Fruit fly (Drosophila melanogaster) whole organism, pupa: ENCODE results near the gene rdog.

Experiments used
- CG10348 ChIP-seq: fragments of 200-800 bp; sonication (Bioruptor generic); IDR thresholded peaks from 2 replicates; pipeline ENCODE4 v1.3.6; 2022; ENCODE audit warnings: missing biosample characterization, missing genetic modification characterization
- CG12605 ChIP-seq: fragments of 200-800 bp; sonication (Bioruptor generic); IDR thresholded peaks from 2 replicates; pipeline ENCODE4 v1.3.6; 2022; ENCODE audit warnings: missing biosample characterization, missing genetic modification characterization
- CG13204 ChIP-seq: fragments of 200-800 bp; sonication (Bioruptor generic); optimal IDR thresholded peaks from 2 replicates; lab custom pipeline; 2018; ENCODE audit warnings: missing biosample characterization, mild to moderate bottlenecking, missing genetic modification characterization, moderate library complexity
- CG14655 ChIP-seq: fragments of 200-800 bp; sonication (Bioruptor generic); optimal IDR thresholded peaks from 3 replicates; lab custom pipeline; 2017; ENCODE audit warnings: mild to moderate bottlenecking, missing biosample characterization, missing genetic modification reagents, missing genetic modification characterization
- CG15710 ChIP-seq: fragments of 200-800 bp; sonication (Bioruptor generic); optimal IDR thresholded peaks from 2 replicates; lab custom pipeline; 2018; ENCODE audit warnings: missing biosample characterization, mild to moderate bottlenecking, missing genetic modification characterization, moderate library complexity
- CG17806 ChIP-seq: fragments of 200-800 bp; sonication (Bioruptor generic); optimal IDR thresholded peaks from 2 replicates; lab custom pipeline; 2018; ENCODE audit warnings: missing biosample characterization, mild to moderate bottlenecking, missing genetic modification characterization, moderate library complexity
- CG32121 ChIP-seq: fragments of 200-800 bp; sonication (Bioruptor generic); IDR thresholded peaks from 2 replicates; pipeline ENCODE4 v1.3.6; 2022; ENCODE audit warnings: missing biosample characterization, missing genetic modification characterization
- CG34367 ChIP-seq: fragments of 200-800 bp; sonication (Bioruptor generic); optimal IDR thresholded peaks from 2 replicates; lab custom pipeline; 2018; ENCODE audit warnings: missing biosample characterization, mild to moderate bottlenecking, missing genetic modification characterization
- CG4496 ChIP-seq: fragments of 200-800 bp; sonication (Bioruptor generic); IDR thresholded peaks from 3 replicates; pipeline ENCODE4 v1.3.6; 2022; ENCODE audit warnings: missing biosample characterization, missing genetic modification characterization
- CG8159 ChIP-seq: fragments of 200-800 bp; sonication (Bioruptor generic); optimal IDR thresholded peaks from 3 replicates; lab custom pipeline; 2018; ENCODE audit warnings: missing biosample characterization, mild to moderate bottlenecking, missing genetic modification characterization, moderate library complexity
- CG8301 ChIP-seq: fragments of 200-800 bp; sonication (Bioruptor generic); optimal IDR thresholded peaks from 2 replicates; lab custom pipeline; 2018; ENCODE audit warnings: missing biosample characterization, mild to moderate bottlenecking, missing genetic modification characterization
- CG9948 ChIP-seq: fragments of 200-800 bp; sonication (Bioruptor generic); optimal IDR thresholded peaks from 2 replicates; lab custom pipeline; 2018; ENCODE audit warnings: missing biosample characterization, mild to moderate bottlenecking, missing genetic modification characterization, moderate library complexity
- D1 ChIP-seq: fragments of 200-800 bp; sonication (Bioruptor generic); optimal IDR thresholded peaks from 2 replicates; lab custom pipeline; 2018; ENCODE audit warnings: missing biosample characterization, mild to moderate bottlenecking, missing genetic modification characterization, moderate library complexity
- EcR ChIP-seq: fragments of 200-800 bp; sonication (Bioruptor generic); optimal IDR thresholded peaks from 3 replicates; lab custom pipeline; 2019; ENCODE audit warnings: missing biosample characterization, missing genetic modification characterization, mild to moderate bottlenecking, moderate library complexity, missing genetic modification reagents
- Ets98B ChIP-seq: fragments of 200-800 bp; sonication (Bioruptor generic); IDR thresholded peaks from 2 replicates; pipeline ENCODE4 v1.3.6; 2022; ENCODE audit warnings: missing biosample characterization, missing genetic modification characterization
- Pif1A ChIP-seq: fragments of 200-800 bp; sonication (Bioruptor generic); optimal IDR thresholded peaks from 3 replicates; lab custom pipeline; 2016; ENCODE audit warnings: missing biosample characterization, missing genetic modification characterization
- Pif1B ChIP-seq: fragments of 200-800 bp; sonication (Bioruptor generic); optimal IDR thresholded peaks from 3 replicates; lab custom pipeline; 2016; ENCODE audit warnings: missing biosample characterization, missing genetic modification characterization
- Snoo ChIP-seq: fragments of 200-800 bp; sonication (Bioruptor generic); optimal IDR thresholded peaks from 3 replicates; lab custom pipeline; 2017; ENCODE audit warnings: missing biosample characterization, mild to moderate bottlenecking, missing genetic modification characterization, inconsistent platforms
- fd96Ca ChIP-seq: fragments of 200-800 bp; sonication (Bioruptor generic); IDR thresholded peaks from 3 replicates; pipeline ENCODE4 v1.3.6; 2022; ENCODE audit warnings: missing biosample characterization, missing genetic modification characterization
- gl ChIP-seq: fragments of 200-800 bp; sonication (Bioruptor generic); optimal IDR thresholded peaks from 2 replicates; lab custom pipeline; 2018; ENCODE audit warnings: missing biosample characterization, mild to moderate bottlenecking, missing genetic modification characterization
- rn ChIP-seq: fragments of 200-800 bp; sonication (Bioruptor generic); IDR thresholded peaks from 2 replicates; pipeline ENCODE4 v1.3.6; 2022; ENCODE audit warnings: missing biosample characterization, missing genetic modification characterization

The rdog gene

DNA sequence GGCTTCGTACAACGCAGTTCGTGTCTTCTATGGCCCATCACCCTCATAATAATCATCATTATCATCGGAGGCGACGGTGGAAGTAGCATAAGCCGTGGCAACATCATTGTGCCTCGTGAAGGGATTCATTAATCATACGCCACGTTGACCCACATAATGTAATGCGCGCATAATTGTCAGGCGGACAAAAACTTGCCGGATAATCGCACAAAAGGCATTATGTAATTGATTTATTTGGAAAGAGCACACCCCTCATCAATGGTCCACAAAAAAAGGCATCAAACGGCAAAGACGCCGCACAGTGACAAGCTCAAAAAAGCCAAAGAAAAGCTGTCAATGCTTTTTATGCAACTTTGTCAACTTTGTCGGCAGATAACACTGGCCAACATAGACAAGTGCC is 40.4 kb downstream of the rdog start:
- TF ChIP-seq CG10348 (GFP tag; lab: Robert Waterston, UW) (no peak), CG13204 (GFP tag; lab: Kevin White, UChicago) (no peak), Ets98B (GFP tag; lab: Robert Waterston, UW) (no peak), Pif1A (GFP tag; lab: Kevin White, UChicago) (no peak), rn (no peak), Pif1B (GFP tag; lab: Kevin White, UChicago) (no peak), CG8159 (tag; lab: Kevin White, UChicago) (no peak), CG8301 (tag; lab: Kevin White, UChicago) (no peak), Snoo (tag; lab: Kevin White, UChicago) (no peak), CG4496 (GFP tag; lab: Robert Waterston, UW) (no peak), CG14655 (GFP tag; lab: Kevin White, UChicago) (no peak), CG32121 (GFP tag; lab: Robert Waterston, UW) (no peak), gl (tag; lab: Kevin White, UChicago) (no peak), fd96Ca (no peak), CG9948 (no peak), CG12605 (no peak), CG17806 (tag; lab: Kevin White, UChicago) (no peak), CG15710 (tag; lab: Kevin White, UChicago) (no peak)

DNA sequence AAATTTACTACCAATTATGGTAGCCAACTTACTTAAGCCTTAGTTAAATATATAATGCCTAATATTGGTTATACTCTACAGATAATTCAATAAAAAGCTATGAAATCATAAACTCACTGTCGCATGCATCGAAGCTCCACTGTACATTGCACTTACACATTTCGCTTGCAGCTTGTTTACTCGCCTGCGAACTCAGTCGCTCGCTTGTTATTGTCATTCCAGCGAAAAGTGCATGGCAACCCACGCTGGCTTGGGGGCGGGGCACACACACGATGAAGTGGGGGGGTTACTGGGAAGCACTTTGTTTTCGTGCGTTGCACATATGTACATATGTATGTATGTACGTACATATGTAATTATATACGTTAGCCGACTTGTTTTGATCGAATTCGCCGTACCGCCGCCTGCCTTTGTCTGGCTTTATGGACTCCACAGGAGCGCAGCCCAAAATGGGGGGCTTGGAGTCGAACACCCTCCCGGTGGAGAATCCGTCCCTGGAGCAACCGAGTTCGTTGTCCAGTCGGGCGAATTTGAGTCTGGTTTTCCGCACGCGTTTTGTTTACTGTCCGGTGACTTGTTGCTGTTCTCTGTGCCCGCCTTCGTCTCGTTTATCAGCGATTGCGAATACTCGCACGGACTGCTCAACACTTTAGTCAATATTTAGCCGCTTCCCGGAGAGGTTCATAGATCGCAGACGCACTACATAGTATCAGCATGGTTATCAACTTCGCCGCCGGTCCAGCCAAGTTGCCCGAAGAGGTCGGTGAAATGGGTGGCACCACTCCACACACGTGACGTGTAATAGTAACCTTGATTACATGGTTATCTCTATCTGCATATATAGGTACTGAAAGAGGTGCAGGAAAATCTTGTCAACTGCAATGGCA is 42.1 kb downstream of the rdog start, which contains the start of gene CG11899:
Gene CG11899 (plus strand): TSS at position 648 of the 887 bp plus-strand sequence.
- peak; percentile 82 for TF ChIP-seq Pif1B (GFP tag; lab: Kevin White, UChicago)
- TF ChIP-seq CG9948, result peak; percentile 43
- TF ChIP-seq CG8159 (tag; lab: Kevin White, UChicago), result peak; percentile 63
- TF ChIP-seq CG14655 (GFP tag; lab: Kevin White, UChicago), result peak; percentile 78
- peak; percentile 80 for TF ChIP-seq gl (tag; lab: Kevin White, UChicago)
- TF ChIP-seq CG10348 (GFP tag; lab: Robert Waterston, UW), result no peak
- peak; percentile 53 for TF ChIP-seq CG8301 (tag; lab: Kevin White, UChicago)
- TF ChIP-seq CG32121 (GFP tag; lab: Robert Waterston, UW), result peak; percentile 69
- peak; percentile 73 for TF ChIP-seq Pif1A (GFP tag; lab: Kevin White, UChicago)
- TF ChIP-seq CG34367, result peak; percentile 56
- TF ChIP-seq CG17806 (tag; lab: Kevin White, UChicago), result peak; percentile 59
- TF ChIP-seq Ets98B (GFP tag; lab: Robert Waterston, UW), result peak; percentile 88
- peak; percentile 84 for TF ChIP-seq CG4496 (GFP tag; lab: Robert Waterston, UW)
- peak; percentile 83 for TF ChIP-seq CG13204 (GFP tag; lab: Kevin White, UChicago)
- TF ChIP-seq fd96Ca, result peak; percentile 88
- TF ChIP-seq CG12605, result peak; percentile 68
- peak; percentile 99 for TF ChIP-seq EcR (GFP tag; lab: Kevin White, UChicago)
- TF ChIP-seq D1, result no peak
- peak; percentile 59; the same call in 1 of the 2 replicates for TF ChIP-seq rn
- peak; percentile 77 for TF ChIP-seq Snoo (tag; lab: Kevin White, UChicago)
- TF ChIP-seq CG15710 (tag; lab: Kevin White, UChicago), result peak; percentile 55

DNA sequence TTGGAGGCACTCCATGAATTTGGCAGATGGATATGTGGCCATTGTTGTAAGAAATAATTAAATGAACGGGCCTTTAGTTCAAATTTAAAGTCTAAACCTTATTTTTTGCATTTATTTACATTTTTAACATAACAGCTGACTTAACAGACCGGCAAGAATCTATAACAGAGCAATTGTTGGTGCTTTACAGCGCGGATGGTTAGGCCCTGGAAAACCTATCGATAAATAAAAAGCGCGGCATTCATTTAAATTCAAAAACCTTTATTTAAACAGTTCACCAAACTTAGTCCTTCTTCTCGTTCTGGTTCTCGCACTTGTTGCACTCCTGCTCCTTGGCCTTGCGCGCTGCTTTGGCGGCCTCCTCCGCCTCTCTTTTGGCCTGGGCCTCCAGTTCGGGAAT is 44.5 kb downstream of the rdog start, which contains the start of gene Mesh1:
Gene Mesh1 (minus strand): TSS at position 108 of the 400 bp plus-strand sequence.
- TF ChIP-seq CG4496 (GFP tag; lab: Robert Waterston, UW), result no peak
- TF ChIP-seq CG34367, result no peak
- TF ChIP-seq EcR (GFP tag; lab: Kevin White, UChicago), result no peak
- TF ChIP-seq rn, result no peak
- TF ChIP-seq CG14655 (GFP tag; lab: Kevin White, UChicago), result no peak
- no peak for TF ChIP-seq CG17806 (tag; lab: Kevin White, UChicago)
- no peak for TF ChIP-seq CG8159 (tag; lab: Kevin White, UChicago)
- no peak for TF ChIP-seq Snoo (tag; lab: Kevin White, UChicago)
- TF ChIP-seq Pif1B (GFP tag; lab: Kevin White, UChicago), result no peak
- TF ChIP-seq gl (tag; lab: Kevin White, UChicago), result no peak
- no peak for TF ChIP-seq Pif1A (GFP tag; lab: Kevin White, UChicago)
- TF ChIP-seq CG12605, result no peak
- TF ChIP-seq, all 21 proteins: peak for 0

DNA sequence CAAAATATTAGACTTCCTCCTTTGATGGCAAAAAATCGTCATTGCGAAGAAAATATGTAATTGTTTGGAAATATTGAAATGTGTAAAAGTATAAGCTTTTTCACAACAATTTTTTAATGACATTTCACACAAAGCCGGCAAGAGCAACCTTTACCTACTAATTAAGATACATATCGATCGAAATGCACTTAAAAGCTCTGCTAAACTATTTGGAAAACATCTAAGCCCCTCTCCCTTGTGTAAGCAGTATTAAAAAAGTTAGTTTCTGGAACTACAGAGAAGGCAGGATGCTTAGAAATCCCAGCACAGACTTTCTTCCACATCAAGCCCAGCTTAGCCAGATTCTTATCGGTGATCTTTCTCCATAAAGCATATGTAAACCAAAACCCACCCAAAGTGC is 46.1 kb downstream of the rdog start, which contains the start of gene Cyt-c1L:
Gene Cyt-c1L (minus strand): TSS at position 101 of the 400 bp plus-strand sequence.
- TF ChIP-seq CG4496 (GFP tag; lab: Robert Waterston, UW) (no peak), CG10348 (GFP tag; lab: Robert Waterston, UW) (no peak), CG17806 (tag; lab: Kevin White, UChicago) (no peak), gl (tag; lab: Kevin White, UChicago) (no peak), fd96Ca (no peak), CG34367 (no peak), CG14655 (GFP tag; lab: Kevin White, UChicago) (no peak), CG8159 (tag; lab: Kevin White, UChicago) (no peak), CG8301 (tag; lab: Kevin White, UChicago) (no peak), D1 (no peak), CG9948 (no peak), CG13204 (GFP tag; lab: Kevin White, UChicago) (no peak)
- TF ChIP-seq, all 21 proteins: peak for 0
